Worm (Caenorhabditis elegans): ENCODE data around the gene Y81G3A.2.
"Not testable (repeated sequence)": the region's sequence is repeated elsewhere in the genome, so short reads cannot be mapped to it uniquely, and the experiment has no call there.

DNA sequence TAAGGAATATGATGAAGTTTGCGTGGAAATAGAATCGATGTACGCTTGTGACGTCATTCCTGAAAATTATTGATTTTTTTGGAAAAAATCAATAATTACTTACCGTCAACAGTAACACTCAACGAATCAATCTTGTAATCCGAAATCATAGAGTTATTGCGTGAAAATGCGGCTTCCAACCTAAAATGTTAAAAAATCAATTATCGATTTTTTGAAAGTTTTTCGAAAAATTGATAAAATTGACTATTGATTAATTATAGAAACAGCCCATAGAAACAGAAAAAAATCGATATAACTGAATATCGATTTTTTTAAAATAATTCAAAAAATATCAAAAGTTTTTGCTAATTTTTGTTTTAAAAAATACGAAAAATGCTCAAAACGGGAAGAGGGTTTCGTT, 33.6 kb upstream of the Y81G3A.2 start, which contains the start of gene F42G4.7:
- TF ChIP-seq lin-13 (GFP tag; optimal IDR thresholded peaks at IDR 0.05); elt-3 (tag; optimal IDR thresholded peaks at IDR 0.05); snpc-4 (tag; optimal IDR thresholded peaks at IDR 0.05): not testable (repeated sequence)

Measured in whole organism, L2 larva.